Worm (Caenorhabditis elegans) whole organism, early embryonic: ENCODE measurements around the gene C08H9.18.

Source experiments
- F13C5.2 ChIP-seq: sonication (generic microtip); optimal IDR thresholded peaks from 2 replicates; lab custom pipeline; 2017; ENCODE audit warnings: mild to moderate bottlenecking, missing genetic modification characterization, inconsistent platforms, missing compliant biosample characterization
- ama-1 ChIP-seq: fragments of 150-350 bp; optimal IDR thresholded peaks from 2 replicates; lab custom pipeline; 2014
- flt-1 ChIP-seq: fragments of 200-800 bp; sonication (Bioruptor generic); IDR thresholded peaks from 2 replicates; pipeline ENCODE4 v1.3.6; 2022; ENCODE audit warnings: missing genetic modification characterization, missing compliant biosample characterization

DNA sequence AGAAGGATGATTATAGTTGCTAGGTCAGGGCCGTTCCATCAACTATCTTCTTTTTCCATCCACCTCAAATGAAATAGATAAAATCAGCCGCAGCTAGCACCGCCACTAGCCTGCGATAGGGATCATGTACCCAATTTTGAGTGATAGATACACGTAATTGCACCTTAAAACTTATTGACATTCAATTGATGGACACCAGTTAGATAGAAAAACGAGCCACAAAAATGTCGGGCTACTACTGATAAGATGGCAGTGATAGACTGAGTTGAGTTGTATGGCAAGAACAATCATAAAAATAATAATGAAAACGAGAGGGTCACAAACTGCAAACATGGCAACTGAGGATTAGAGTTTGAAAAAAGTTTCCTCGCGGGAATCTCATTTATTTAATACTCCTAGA lies 29.8 kb upstream of the C08H9.18 start:
- no peak for TF ChIP-seq ama-1
- no peak for TF ChIP-seq F13C5.2 (tag; lab: Kevin White, UChicago)
- TF ChIP-seq flt-1 (GFP tag; lab: Robert Waterston, UW) = no peak
